Worm (Caenorhabditis elegans): Measurements from ENCODE around the gene snpc-1.1.

- no peak for TF ChIP-seq T23F11.4 (GFP tag; optimal IDR thresholded peaks at IDR 0.05)
- TF ChIP-seq nfya-1 (tag; optimal IDR thresholded peaks at IDR 0.05): no peak
- TF ChIP-seq ceh-30 (tag; optimal IDR thresholded peaks at IDR 0.05): no peak
- no peak for TF ChIP-seq ceh-9 (tag; optimal IDR thresholded peaks at IDR 0.05)
These were observed 25.0 kb upstream of the snpc-1.1 start for ce11 chrII:7806054-7806453.

Data from whole organism, late embryonic.